Fruit fly (Drosophila melanogaster) whole organism, embryonic: ENCODE data around the gene dhd.

Source experiments
- ATbp ChIP-seq: fragments of 200-800 bp; sonication (Bioruptor generic); optimal IDR thresholded peaks from 2 replicates; lab custom pipeline; 2017; ENCODE audit warnings: missing biosample characterization, mild to moderate bottlenecking, missing genetic modification characterization, missing genetic modification reagents
- Abd-B ChIP-seq: fragments of 200-800 bp; sonication (Bioruptor generic); optimal IDR thresholded peaks from 2 replicates; lab custom pipeline; 2018; ENCODE audit warnings: missing biosample characterization, mild to moderate bottlenecking, missing genetic modification characterization, moderate library complexity
- Aef1 ChIP-seq: fragments of 200-800 bp; sonication (Bioruptor generic); IDR thresholded peaks from 3 replicates; pipeline ENCODE4 v1.3.6; 2022; ENCODE audit warnings: missing biosample characterization, missing genetic modification characterization
- B-H2 ChIP-seq: fragments of 200-800 bp; sonication (Bioruptor generic); optimal IDR thresholded peaks from 2 replicates; lab custom pipeline; 2018; ENCODE audit warnings: missing biosample characterization, mild to moderate bottlenecking, missing genetic modification characterization
- CG10959 ChIP-seq: fragments of 200-800 bp; sonication (Bioruptor generic); IDR thresholded peaks from 2 replicates; pipeline ENCODE4 v1.3.6; 2022; ENCODE audit warnings: missing biosample characterization, missing genetic modification characterization
- CG11456 ChIP-seq: fragments of 200-800 bp; sonication (Bioruptor generic); IDR thresholded peaks from 3 replicates; pipeline ENCODE4 v1.3.6; 2022; ENCODE audit warnings: missing biosample characterization, missing genetic modification characterization
- CG12942 ChIP-seq: fragments of 200-800 bp; sonication (Bioruptor generic); optimal IDR thresholded peaks from 3 replicates; lab custom pipeline; 2016; ENCODE audit warnings: missing biosample characterization, missing genetic modification characterization
- CG1603 ChIP-seq: fragments of 200-800 bp; sonication (Bioruptor generic); optimal IDR thresholded peaks from 2 replicates; lab custom pipeline; 2019; ENCODE audit warnings: missing biosample characterization, mild to moderate bottlenecking, missing genetic modification characterization, moderate library complexity
- CG1647 ChIP-seq: fragments of 200-800 bp; sonication (Bioruptor generic); optimal IDR thresholded peaks from 3 replicates; lab custom pipeline; 2016; ENCODE audit warnings: missing biosample characterization, missing genetic modification characterization
- CG17612 ChIP-seq: fragments of 200-800 bp; sonication (Bioruptor generic); IDR thresholded peaks from 2 replicates; pipeline ENCODE4 v1.3.6; 2022; ENCODE audit warnings: missing biosample characterization, missing genetic modification characterization
- CG1832 ChIP-seq: fragments of 200-800 bp; sonication (Bioruptor generic); optimal IDR thresholded peaks from 2 replicates; lab custom pipeline; 2017; ENCODE audit warnings: missing biosample characterization, mild to moderate bottlenecking, missing genetic modification characterization, inconsistent platforms
- CG18476 ChIP-seq: fragments of 200-800 bp; sonication (Bioruptor generic); optimal IDR thresholded peaks from 2 replicates; lab custom pipeline; 2016; ENCODE audit warnings: missing biosample characterization, mild to moderate bottlenecking, missing genetic modification characterization
- CG2116 ChIP-seq: fragments of 200-800 bp; sonication (Bioruptor generic); optimal IDR thresholded peaks from 3 replicates; lab custom pipeline; 2018; ENCODE audit warnings: missing biosample characterization, mild to moderate bottlenecking, missing genetic modification characterization
- CG2120 ChIP-seq: fragments of 200-800 bp; sonication (Bioruptor generic); optimal IDR thresholded peaks from 3 replicates; lab custom pipeline; 2016; ENCODE audit warnings: missing biosample characterization, missing genetic modification characterization
- CG2889 ChIP-seq: fragments of 200-800 bp; sonication (Bioruptor generic); IDR thresholded peaks from 3 replicates; pipeline ENCODE4 v1.3.6; 2022; ENCODE audit warnings: missing biosample characterization, missing genetic modification characterization
- CG31365 ChIP-seq: fragments of 200-800 bp; sonication (Bioruptor generic); optimal IDR thresholded peaks from 2 replicates; lab custom pipeline; 2018; ENCODE audit warnings: missing biosample characterization, mild to moderate bottlenecking, missing genetic modification characterization
- CG3847 ChIP-seq: fragments of 200-800 bp; sonication (Bioruptor generic); IDR thresholded peaks from 2 replicates; pipeline ENCODE4 v1.3.6; 2022; ENCODE audit warnings: missing biosample characterization, missing genetic modification characterization
- CG4424 ChIP-seq: fragments of 200-800 bp; sonication (Bioruptor generic); optimal IDR thresholded peaks from 3 replicates; lab custom pipeline; 2016; ENCODE audit warnings: missing biosample characterization, missing genetic modification characterization
- CG6272 ChIP-seq: fragments of 200-800 bp; sonication (Bioruptor generic); IDR thresholded peaks from 2 replicates; pipeline ENCODE4 v1.3.6; 2022; ENCODE audit warnings: missing biosample characterization, missing genetic modification characterization
- CG7963 ChIP-seq: fragments of 200-800 bp; sonication (Bioruptor generic); IDR thresholded peaks from 3 replicates; pipeline ENCODE4 v1.3.6; 2022; ENCODE audit warnings: missing biosample characterization, missing genetic modification characterization; ENCODE audit not compliant: partially characterized antibody
- CG9609 ChIP-seq: fragments of 200-800 bp; sonication (Bioruptor generic); optimal IDR thresholded peaks from 3 replicates; lab custom pipeline; 2016; ENCODE audit warnings: missing biosample characterization, missing genetic modification characterization
- CG9727 ChIP-seq: fragments of 200-800 bp; sonication (Bioruptor generic); optimal IDR thresholded peaks from 3 replicates; lab custom pipeline; 2017; ENCODE audit warnings: missing biosample characterization, mild to moderate bottlenecking, missing genetic modification characterization
- Chrac-16 ChIP-seq: fragments of 200-800 bp; sonication (Bioruptor generic); optimal IDR thresholded peaks from 3 replicates; lab custom pipeline; 2016; ENCODE audit warnings: missing biosample characterization, missing genetic modification characterization
- Dek ChIP-seq: fragments of 200-800 bp; sonication (Bioruptor generic); optimal IDR thresholded peaks from 3 replicates; lab custom pipeline; 2019; ENCODE audit warnings: missing biosample characterization, mild to moderate bottlenecking, missing genetic modification characterization, moderate library complexity
- Dip2 ChIP-seq: fragments of 200-800 bp; sonication (Bioruptor generic); IDR thresholded peaks from 2 replicates; pipeline ENCODE4 v1.3.6; 2022; ENCODE audit warnings: missing biosample characterization, missing genetic modification characterization
- E2f2 ChIP-seq: fragments of 200-800 bp; sonication (Bioruptor generic); IDR thresholded peaks from 2 replicates; pipeline ENCODE4 v1.3.6; 2022; ENCODE audit warnings: missing biosample characterization, missing genetic modification characterization
- H2.0 ChIP-seq: fragments of 200-800 bp; sonication (Bioruptor generic); IDR thresholded peaks from 2 replicates; pipeline ENCODE4 v1.3.6; 2022; ENCODE audit warnings: missing biosample characterization, missing genetic modification characterization
- HHEX ChIP-seq: fragments of 200-800 bp; sonication (Bioruptor generic); optimal IDR thresholded peaks from 3 replicates; lab custom pipeline; 2017; ENCODE audit warnings: missing biosample characterization, mild to moderate bottlenecking, missing genetic modification characterization, missing genetic modification reagents
- HLH3B ChIP-seq: fragments of 200-800 bp; sonication (Bioruptor generic); IDR thresholded peaks from 2 replicates; pipeline ENCODE4 v1.3.6; 2022; ENCODE audit warnings: missing biosample characterization, missing genetic modification characterization
- HLH4C ChIP-seq: fragments of 200-800 bp; sonication (Bioruptor generic); IDR thresholded peaks from 3 replicates; pipeline ENCODE4 v1.3.6; 2022; ENCODE audit warnings: missing biosample characterization, missing genetic modification characterization; ENCODE audit not compliant: partially characterized antibody
- Hr51 ChIP-seq, 2 experiments: fragments of 200-800 bp; sonication (Bioruptor generic); optimal IDR thresholded peaks; 2 replicates in 1 of 2; 3 replicates in 1 of 2; lab custom pipeline; 2016 to 2018; ENCODE audit warnings: missing biosample characterization in 2 of 2, missing genetic modification characterization in 2 of 2, mild to moderate bottlenecking in 1 of 2, moderate library complexity in 1 of 2
- Mrtf ChIP-seq: fragments of 200-800 bp; sonication (Bioruptor generic); IDR thresholded peaks from 3 replicates; pipeline ENCODE4 v1.3.6; 2022; ENCODE audit warnings: missing biosample characterization, missing genetic modification characterization
- Sin3A ChIP-seq: fragments of >200 bp; optimal IDR thresholded peaks from 2 replicates; lab custom pipeline; 2018
- Stat92E ChIP-seq, 3 experiments: fragments of >200 bp in 2 of 3; fragments of 200-800 bp in 1 of 3; sonication (Bioruptor generic) in 1 of 3; optimal IDR thresholded peaks; 2 replicates each; lab custom pipeline; 2017 to 2019; ENCODE audit warnings: missing biosample characterization in 3 of 3, missing genetic modification characterization in 3 of 3, mild to moderate bottlenecking in 1 of 3, moderate library complexity in 1 of 3
- chif ChIP-seq, 2 experiments: fragments of 200-800 bp; sonication (Bioruptor generic); optimal IDR thresholded peaks; 3 replicates each; lab custom pipeline; 2016; ENCODE audit warnings: missing biosample characterization in 2 of 2, missing genetic modification characterization in 2 of 2
- crc ChIP-seq: fragments of 200-800 bp; sonication (Bioruptor generic); optimal IDR thresholded peaks from 2 replicates; lab custom pipeline; 2016; ENCODE audit warnings: missing biosample characterization, missing genetic modification characterization
- danr ChIP-seq: fragments of 200-800 bp; sonication (Bioruptor generic); IDR thresholded peaks from 2 replicates; pipeline ENCODE4 v1.3.6; 2022; ENCODE audit warnings: missing biosample characterization, missing genetic modification characterization
- ewg ChIP-seq: fragments of 200-800 bp; sonication (Bioruptor generic); optimal IDR thresholded peaks from 3 replicates; lab custom pipeline; 2017; ENCODE audit warnings: mild to moderate bottlenecking, missing biosample characterization, missing genetic modification reagents, missing genetic modification characterization
- fu2 ChIP-seq: fragments of 200-800 bp; sonication (Bioruptor generic); optimal IDR thresholded peaks from 2 replicates; lab custom pipeline; 2016; ENCODE audit warnings: missing biosample characterization, missing genetic modification characterization
- gsb ChIP-seq: fragments of 200-800 bp; sonication (Bioruptor generic); IDR thresholded peaks from 2 replicates; pipeline ENCODE4 v1.3.6; 2022; ENCODE audit warnings: missing biosample characterization, missing genetic modification characterization
- hkb ChIP-seq, 2 experiments: fragments of 200-800 bp in 1 of 2; fragments of >200 bp in 1 of 2; sonication (Bioruptor generic) in 1 of 2; IDR thresholded peaks in 1 of 2; optimal IDR thresholded peaks in 1 of 2; 2 replicates each; pipeline versions ENCODE4 v1.3.6 to Lab custom; 2017 to 2022; ENCODE audit warnings: missing biosample characterization in 1 of 2, missing genetic modification characterization in 1 of 2
- inv ChIP-seq: fragments of 200-800 bp; sonication (Bioruptor generic); IDR thresholded peaks from 2 replicates; pipeline ENCODE4 v1.3.6; 2022; ENCODE audit warnings: missing biosample characterization, missing genetic modification characterization; ENCODE audit not compliant: partially characterized antibody
- jing ChIP-seq: fragments of 200-800 bp; sonication (Bioruptor generic); optimal IDR thresholded peaks from 2 replicates; lab custom pipeline; 2018; ENCODE audit warnings: missing biosample characterization, mild to moderate bottlenecking, missing genetic modification characterization
- mam ChIP-seq: fragments of 200-800 bp; sonication (Bioruptor generic); optimal IDR thresholded peaks from 3 replicates; lab custom pipeline; 2016; ENCODE audit warnings: missing biosample characterization, missing genetic modification characterization
- mld ChIP-seq: fragments of 200-800 bp; sonication (Bioruptor generic); IDR thresholded peaks from 3 replicates; pipeline ENCODE4 v1.3.6; 2022; ENCODE audit warnings: missing biosample characterization, missing genetic modification characterization; ENCODE audit not compliant: partially characterized antibody
- nerfin-1 ChIP-seq: fragments of 200-800 bp; sonication (Bioruptor generic); optimal IDR thresholded peaks from 3 replicates; lab custom pipeline; 2019; ENCODE audit warnings: missing biosample characterization, mild to moderate bottlenecking, missing genetic modification characterization, moderate library complexity
- so ChIP-seq: fragments of 200-800 bp; sonication (Bioruptor generic); IDR thresholded peaks from 3 replicates; pipeline ENCODE4 v1.3.6; 2022; ENCODE audit warnings: missing biosample characterization, missing genetic modification characterization
- sob ChIP-seq: fragments of 200-800 bp; sonication (Bioruptor generic); IDR thresholded peaks from 2 replicates; pipeline ENCODE4 v1.3.6; 2022; ENCODE audit warnings: missing biosample characterization, missing genetic modification characterization
- ssp ChIP-seq: fragments of 200-800 bp; sonication (Bioruptor generic); IDR thresholded peaks from 2 replicates; pipeline ENCODE4 v1.3.6; 2022; ENCODE audit warnings: missing biosample characterization, missing genetic modification characterization
- zen2 ChIP-seq: fragments of 200-800 bp; sonication (Bioruptor generic); IDR thresholded peaks from 3 replicates; pipeline ENCODE4 v1.3.6; 2022; ENCODE audit warnings: missing biosample characterization, missing genetic modification characterization; ENCODE audit not compliant: partially characterized antibody
- zfh1 ChIP-seq: fragments of 200-800 bp; sonication (Bioruptor generic); IDR thresholded peaks from 3 replicates; pipeline ENCODE4 v1.3.6; 2022; ENCODE audit warnings: missing biosample characterization, missing genetic modification characterization

The dhd gene

dm6 chrX:5285835-5286234 lies 26.1 kb upstream of the dhd start (continued):
- TF ChIP-seq danr (GFP tag; lab: Robert Waterston, UW), result no peak
- 0 out of 2 replicates have a peak, but pooled peaks have one; percentile 30 for TF ChIP-seq H2.0 (GFP tag; lab: Robert Waterston, UW)
- peak in 1 of 2 experiments; percentile 48 for TF ChIP-seq chif (GFP tag; optimal IDR thresholded peaks at IDR 0.05; lab: Kevin White, UChicago)
- TF ChIP-seq CG2116 (GFP tag; lab: Kevin White, UChicago), result no peak
- TF ChIP-seq CG9727 (GFP tag; lab: Kevin White, UChicago), result peak; percentile 74
- peak; percentile 44 for TF ChIP-seq mam
- no peak for TF ChIP-seq crc
- TF ChIP-seq HLH4C (GFP tag; lab: Robert Waterston, UW), result no peak
- TF ChIP-seq sob (GFP tag; lab: Robert Waterston, UW), result peak; percentile 69
- TF ChIP-seq mld, result no peak
- TF ChIP-seq CG17612 (GFP tag; lab: Robert Waterston, UW), result no peak
- no peak for TF ChIP-seq CG2889 (GFP tag; lab: Robert Waterston, UW)
- peak; percentile 52; the same call in 1 of the 2 replicates for TF ChIP-seq CG3847 (GFP tag; lab: Robert Waterston, UW)
- TF ChIP-seq HLH3B (GFP tag; lab: Robert Waterston, UW), result peak; percentile 54
- peak; percentile 74 for TF ChIP-seq CG2120 (GFP tag; lab: Kevin White, UChicago)
- TF ChIP-seq CG9609, result peak; percentile 24
- no peak for TF ChIP-seq zfh1 (GFP tag; lab: Robert Waterston, UW)
- no peak for TF ChIP-seq fu2
- TF ChIP-seq CG1647 (GFP tag; lab: Kevin White, UChicago), result peak; percentile 30
- TF ChIP-seq CG18476 (GFP tag; lab: Kevin White, UChicago), result no peak
- TF ChIP-seq jing, result no peak
- no peak for TF ChIP-seq CG11456
- peak; percentile 34 for TF ChIP-seq HHEX
- TF ChIP-seq CG4424, result peak; percentile 48
- TF ChIP-seq Aef1 (GFP tag; lab: Robert Waterston, UW), result peak; percentile 26; the same call in 2 of the 3 replicates
- no peak for TF ChIP-seq inv
- no peak for TF ChIP-seq CG31365 (tag; lab: Kevin White, UChicago)
- TF ChIP-seq hkb (optimal IDR thresholded peaks at IDR 0.05; lab: Kevin White, UChicago), result no peak
- peak; percentile 72; the same call in 1 of the 2 replicates for TF ChIP-seq hkb (GFP tag; IDR thresholded peaks at IDR 0.05; lab: Robert Waterston, UW)
- TF ChIP-seq B-H2, result peak; percentile 2
- peak; percentile 71 for TF ChIP-seq CG10959 (GFP tag; lab: Robert Waterston, UW)
- no peak for TF ChIP-seq zen2 (GFP tag; lab: Robert Waterston, UW)
- no peak for TF ChIP-seq Sin3A (lab: Kevin White, UChicago)
- no peak for TF ChIP-seq CG12942 (GFP tag; lab: Kevin White, UChicago)
- no peak for TF ChIP-seq CG1603
- TF ChIP-seq ewg (GFP tag; lab: Kevin White, UChicago), result no peak
- no peak for TF ChIP-seq Dip2
- TF ChIP-seq Chrac-16 (GFP tag; lab: Kevin White, UChicago), result peak; percentile 7
- TF ChIP-seq Hr51 (GFP tag; optimal IDR thresholded peaks at IDR 0.05; lab: Kevin White, UChicago), result peak in 1 of 2 experiments; percentile 49
- peak; percentile 33 for TF ChIP-seq Dek (tag; lab: Kevin White, UChicago)
- TF ChIP-seq CG1832 (GFP tag; lab: Kevin White, UChicago), result no peak
- no peak for TF ChIP-seq Abd-B (GFP tag; lab: Kevin White, UChicago)
- TF ChIP-seq Stat92E (GFP tag; optimal IDR thresholded peaks at IDR 0.05; lab: Kevin White, UChicago), result no peak
- TF ChIP-seq CG7963 (GFP tag; lab: Robert Waterston, UW), result no peak
- no peak for TF ChIP-seq ssp
- no peak for TF ChIP-seq ATbp (GFP tag; lab: Kevin White, UChicago)
- no peak for TF ChIP-seq so (GFP tag; lab: Robert Waterston, UW)
- TF ChIP-seq E2f2, result peak; percentile 16; the same call in 1 of the 2 replicates
- no peak for TF ChIP-seq Mrtf (GFP tag; lab: Robert Waterston, UW)
- TF ChIP-seq gsb (GFP tag; lab: Robert Waterston, UW), result no peak
- peak; percentile 26 for TF ChIP-seq nerfin-1 (tag; lab: Kevin White, UChicago)
- TF ChIP-seq CG6272, result peak; percentile 44; the same call in 1 of the 2 replicates
